In the genomic region with DNA sequence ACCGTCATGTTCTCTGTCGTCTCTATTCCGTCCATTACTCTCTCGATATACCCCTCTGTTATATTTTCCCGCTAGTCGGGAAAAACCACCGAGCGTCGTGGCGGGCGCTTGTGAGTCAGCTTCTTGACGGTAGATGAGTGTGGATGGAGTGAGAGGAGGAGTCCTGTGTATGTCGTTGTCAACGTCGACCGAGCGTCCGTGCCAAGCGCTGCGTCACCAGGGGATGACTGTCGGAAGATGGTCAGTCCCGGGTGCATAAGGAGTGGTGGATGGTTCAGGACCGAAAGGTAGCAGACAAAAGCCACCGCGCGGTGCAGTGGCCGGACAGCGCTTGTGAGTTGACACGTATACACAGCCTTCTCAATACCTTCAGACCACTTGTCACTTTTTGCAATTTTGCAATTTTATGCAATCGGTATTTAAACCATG, we compare ENCODE assay signal across 5 worm cellular contexts.
TF ChIP-seq lines count a peak whose summit lies in the region.
"Not testable (repeated sequence)": the region's sequence is repeated elsewhere in the genome, so short reads cannot be mapped to it uniquely, and the experiment has no call there.

No protein-coding gene starts in this region.

TF ChIP-seq in whole organism, L1 larva, 84 proteins besides CTCF, POLR2A, EP300 and RAD21 (continues in another document):
- TF ChIP-seq C16A3.4 (tag; optimal IDR thresholded peaks at IDR 0.05; lab: Kevin White, UChicago): peak; percentile 13
- peak; percentile 36 for TF ChIP-seq nhr-20 (tag; optimal IDR thresholded peaks at IDR 0.05; lab: Kevin White, UChicago)
- peak; percentile 68 for TF ChIP-seq nhr-19 (GFP tag; conservative IDR thresholded peaks at IDR 0.05; lab: Robert Waterston, UW)
- TF ChIP-seq xbp-1 (tag; optimal IDR thresholded peaks at IDR 0.05; lab: Kevin White, UChicago): peak; percentile 28
- TF ChIP-seq dsc-1 (tag; optimal IDR thresholded peaks at IDR 0.05; lab: Kevin White, UChicago): peak; percentile 44
- TF ChIP-seq mdl-1 (tag; optimal IDR thresholded peaks at IDR 0.05; lab: Kevin White, UChicago): peak in 1 of 2 experiments; percentile 14
- TF ChIP-seq lir-3 (tag; optimal IDR thresholded peaks at IDR 0.05; lab: Kevin White, UChicago; ENCODE audit: poor library complexity): peak; percentile 27
- peak in 1 of 2 experiments; percentile 9 for TF ChIP-seq efl-1 (optimal IDR thresholded peaks at IDR 0.05; lab: Kevin White, UChicago)
- peak in 1 of 2 experiments; percentile 70 for TF ChIP-seq efl-1 (GFP tag; optimal IDR thresholded peaks at IDR 0.05 in 1 of 2; lab: Kevin White, UChicago)
- TF ChIP-seq snu-23 (GFP tag; optimal IDR thresholded peaks at IDR 0.05; lab: Kevin White, UChicago): peak; percentile 45
- TF ChIP-seq aly-2 (tag; optimal IDR thresholded peaks at IDR 0.05; lab: Kevin White, UChicago): peak; percentile 35
- TF ChIP-seq swsn-7 (tag; optimal IDR thresholded peaks at IDR 0.05; lab: Kevin White, UChicago): peak; percentile 21
- peak; percentile 61 for TF ChIP-seq nhr-71 (tag; optimal IDR thresholded peaks at IDR 0.05; lab: Kevin White, UChicago)
- peak; percentile 17 for TF ChIP-seq jun-1 (tag; optimal IDR thresholded peaks at IDR 0.05; lab: Kevin White, UChicago)
- TF ChIP-seq nhr-47 (tag; optimal IDR thresholded peaks at IDR 0.05; lab: Kevin White, UChicago): peak; percentile 51
- peak in 1 of 2 experiments; percentile 26 for TF ChIP-seq lin-35 (GFP tag; optimal IDR thresholded peaks at IDR 0.05; lab: Kevin White, UChicago)

TF ChIP-seq in whole organism, L3 larva, 47 proteins besides CTCF, POLR2A, EP300 and RAD21:
- TF ChIP-seq tbx-2 (tag; optimal IDR thresholded peaks at IDR 0.05; lab: Kevin White, UChicago) (peak; percentile 44), hmg-11 (tag; optimal IDR thresholded peaks at IDR 0.05; lab: Kevin White, UChicago) (peak; percentile 83), elt-2 (tag; optimal IDR thresholded peaks at IDR 0.05; lab: Kevin White, UChicago) (peak; percentile 34), nhr-43 (tag; optimal IDR thresholded peaks at IDR 0.05; lab: Kevin White, UChicago; ENCODE audit: poor library complexity, severe bottlenecking) (peak; percentile 17), nfya-1 (tag; optimal IDR thresholded peaks at IDR 0.05; lab: Kevin White, UChicago; ENCODE audit: insufficient read depth) (peak; percentile 40), nhr-25 (tag; optimal IDR thresholded peaks at IDR 0.05; lab: Kevin White, UChicago) (peak; percentile 49), ceh-28 (tag; optimal IDR thresholded peaks at IDR 0.05; lab: Kevin White, UChicago) (peak; percentile 23)

TF ChIP-seq in whole organism, early embryonic, 17 proteins besides CTCF, POLR2A, EP300 and RAD21:
- TF ChIP-seq hmg-4 (GFP tag; optimal IDR thresholded peaks at IDR 0.05; lab: Kevin White, UChicago): peak; percentile 75
- TF ChIP-seq scrt-1 (GFP tag; IDR thresholded peaks at IDR 0.05; lab: Robert Waterston, UW): peak; percentile 86
- peak; percentile 89 for TF ChIP-seq pes-1 (GFP tag; IDR thresholded peaks at IDR 0.05; lab: Robert Waterston, UW)
- peak; percentile 84 for TF ChIP-seq F13C5.2 (tag; optimal IDR thresholded peaks at IDR 0.05; lab: Kevin White, UChicago)
- TF ChIP-seq aly-1 (tag; optimal IDR thresholded peaks at IDR 0.05; lab: Kevin White, UChicago): peak; percentile 87
- TF ChIP-seq ets-7 (tag; optimal IDR thresholded peaks at IDR 0.05; lab: Kevin White, UChicago): peak; percentile 40
- peak; percentile 23 for TF ChIP-seq ceh-36 (tag; optimal IDR thresholded peaks at IDR 0.05; lab: Kevin White, UChicago)
- TF ChIP-seq hmbx-1 (tag; optimal IDR thresholded peaks at IDR 0.05; lab: Kevin White, UChicago): peak; percentile 40
- TF ChIP-seq sea-1 (GFP tag; conservative IDR thresholded peaks at IDR 0.05; lab: Robert Waterston, UW): peak; percentile 75; the same call in 1 of the 2 replicates
- peak; percentile 1 for TF ChIP-seq B0310.2 (tag; optimal IDR thresholded peaks at IDR 0.05; lab: Kevin White, UChicago)
- TF ChIP-seq ceh-13 (GFP tag; optimal IDR thresholded peaks at IDR 0.05; lab: Kevin White, UChicago): peak; percentile 22
- peak; percentile 77 for TF ChIP-seq tbx-11 (GFP tag; IDR thresholded peaks at IDR 0.05; lab: Robert Waterston, UW)
- peak; percentile 85 for TF ChIP-seq flt-1 (GFP tag; IDR thresholded peaks at IDR 0.05; lab: Robert Waterston, UW)
- TF ChIP-seq tbx-37 (GFP tag; conservative IDR thresholded peaks at IDR 0.05; lab: Robert Waterston, UW): peak; percentile 82

TF ChIP-seq in whole organism, midembryonic, 9 proteins besides CTCF, POLR2A, EP300 and RAD21:
- TF ChIP-seq cog-1 (tag; optimal IDR thresholded peaks at IDR 0.05; lab: Kevin White, UChicago) (peak; percentile 27), flt-1 (GFP tag; IDR thresholded peaks at IDR 0.05; lab: Robert Waterston, UW) (peak; percentile 93), klf-2 (GFP tag; conservative IDR thresholded peaks at IDR 0.05; lab: Robert Waterston, UW) (0 out of 2 replicates have a peak, but pooled peaks have one; percentile 62), ztf-23 (GFP tag; IDR thresholded peaks at IDR 0.05; lab: Robert Waterston, UW) (peak; percentile 85), tab-1 (GFP tag; IDR thresholded peaks at IDR 0.05; lab: Robert Waterston, UW) (peak; percentile 87), ztf-29 (GFP tag; IDR thresholded peaks at IDR 0.05; lab: Robert Waterston, UW) (0 out of 2 replicates have a peak, but pooled peaks have one; percentile 56), ref-1 (GFP tag; conservative IDR thresholded peaks at IDR 0.05; lab: Robert Waterston, UW) (peak; percentile 63), T22C8.4 (GFP tag; IDR thresholded peaks at IDR 0.05; lab: Robert Waterston, UW) (peak; percentile 66; the same call in 1 of the 2 replicates)

TF ChIP-seq in whole organism, young adult, 124 proteins besides CTCF, POLR2A, EP300 and RAD21 (continues in another document):
- TF ChIP-seq hsf-1 (GFP tag; IDR thresholded peaks at IDR 0.05; lab: Robert Waterston, UW) (0 out of 2 replicates have a peak, but pooled peaks have one; percentile 59), F23B12.7 (tag; optimal IDR thresholded peaks at IDR 0.05; lab: Kevin White, UChicago; ENCODE audit: insufficient read depth) (peak; percentile 47), Y53G8AR.9 (GFP tag; conservative IDR thresholded peaks at IDR 0.05; lab: Robert Waterston, UW) (0 out of 2 replicates have a peak, but pooled peaks have one; percentile 73), F33H1.4 (GFP tag; IDR thresholded peaks at IDR 0.05; lab: Robert Waterston, UW) (peak; percentile 45; the same call in 1 of the 2 replicates), B0261.1 (tag; optimal IDR thresholded peaks at IDR 0.05; lab: Kevin White, UChicago) (peak; percentile 71), K12H6.12 (tag; optimal IDR thresholded peaks at IDR 0.05; lab: Kevin White, UChicago) (peak; percentile 80), Y95B8A.8 (GFP tag; IDR thresholded peaks at IDR 0.05; lab: Robert Waterston, UW) (0 out of 2 replicates have a peak, but pooled peaks have one; percentile 53), rec-8 (tag; optimal IDR thresholded peaks at IDR 0.05; lab: Kevin White, UChicago) (peak in 1 of 2 experiments; percentile 32), let-607 (tag; optimal IDR thresholded peaks at IDR 0.05; lab: Kevin White, UChicago) (peak in 1 of 2 experiments; percentile 45), rcor-1 (GFP tag; IDR thresholded peaks at IDR 0.05; lab: Robert Waterston, UW) (peak; percentile 85), dox-1 (GFP tag; IDR thresholded peaks at IDR 0.05; lab: Robert Waterston, UW) (peak; percentile 94), C17E4.6 (GFP tag; IDR thresholded peaks at IDR 0.05; lab: Robert Waterston, UW) (peak; percentile 67; the same call in 1 of the 2 replicates), mel-28 (tag; optimal IDR thresholded peaks at IDR 0.05; lab: Kevin White, UChicago; ENCODE audit: borderline replicate concordance) (peak; percentile 33), madf-6 (GFP tag; IDR thresholded peaks at IDR 0.05; lab: Robert Waterston, UW) (peak; percentile 72; the same call in 1 of the 2 replicates), fkh-3 (tag; optimal IDR thresholded peaks at IDR 0.05; lab: Kevin White, UChicago) (peak; percentile 55), ztf-28 (GFP tag; IDR thresholded peaks at IDR 0.05; lab: Robert Waterston, UW) (0 out of 2 replicates have a peak, but pooled peaks have one; percentile 40), die-1 (tag; optimal IDR thresholded peaks at IDR 0.05; lab: Kevin White, UChicago) (peak; percentile 39), F22D6.2 (tag; optimal IDR thresholded peaks at IDR 0.05; lab: Kevin White, UChicago) (peak; percentile 1), ZK185.1 (tag; optimal IDR thresholded peaks at IDR 0.05; lab: Kevin White, UChicago; ENCODE audit: poor library complexity, severe bottlenecking) (peak; percentile 77), lsl-1 (GFP tag; optimal IDR thresholded peaks at IDR 0.05; lab: Kevin White, UChicago) (peak; percentile 30), ceh-40 (GFP tag; IDR thresholded peaks at IDR 0.05; lab: Robert Waterston, UW) (peak; percentile 51; the same call in 1 of the 2 replicates), ekl-4 (GFP tag; IDR thresholded peaks at IDR 0.05; lab: Robert Waterston, UW) (peak; percentile 64; the same call in 1 of the 2 replicates), madf-8 (GFP tag; conservative IDR thresholded peaks at IDR 0.05; lab: Robert Waterston, UW) (peak; percentile 29; the same call in 1 of the 2 replicates), D2030.7 (GFP tag; IDR thresholded peaks at IDR 0.05; lab: Robert Waterston, UW) (peak; percentile 85), snpc-4 (tag; optimal IDR thresholded peaks at IDR 0.05; lab: Kevin White, UChicago) (peak in 2 of 4 experiments; percentile 44 to 65), chd-7 (tag; optimal IDR thresholded peaks at IDR 0.05; lab: Kevin White, UChicago) (peak; percentile 35), let-526 (GFP tag; IDR thresholded peaks at IDR 0.05; lab: Robert Waterston, UW) (peak; percentile 4; the same call in 1 of the 2 replicates), hmg-1.2 (GFP tag; IDR thresholded peaks at IDR 0.05; lab: Robert Waterston, UW) (peak; percentile 85), attf-5 (GFP tag; optimal IDR thresholded peaks at IDR 0.05; lab: Kevin White, UChicago) (peak; percentile 58), rpc-1 (optimal IDR thresholded peaks at IDR 0.05; lab: Kevin White, UChicago) (peak; percentile 69), rpc-1 (tag; optimal IDR thresholded peaks at IDR 0.05; lab: Kevin White, UChicago) (peak; percentile 66), nhr-90 (tag; optimal IDR thresholded peaks at IDR 0.05; lab: Kevin White, UChicago) (peak; percentile 40), repo-1 (tag; optimal IDR thresholded peaks at IDR 0.05; lab: Kevin White, UChicago) (peak; percentile 74), ztf-18 (tag; optimal IDR thresholded peaks at IDR 0.05; lab: Kevin White, UChicago) (peak; percentile 65), somi-1 (GFP tag; optimal IDR thresholded peaks at IDR 0.05; lab: Kevin White, UChicago) (peak; percentile 45), egl-44 (GFP tag; IDR thresholded peaks at IDR 0.05; lab: Robert Waterston, UW) (peak; percentile 76), atf-7 (tag; optimal IDR thresholded peaks at IDR 0.05; lab: Kevin White, UChicago) (peak; percentile 24), lin-40 (tag; optimal IDR thresholded peaks at IDR 0.05; lab: Kevin White, UChicago) (peak; percentile 73)
- TF ChIP-seq snpc-4 (GFP tag; optimal IDR thresholded peaks at IDR 0.05; lab: Kevin White, UChicago): not testable (repeated sequence)
